Fruit fly (Drosophila melanogaster): ENCODE data around the gene CG10184.

The CG10184 gene

dm6 chr3R:23646183-23646582 lies 40.9 kb upstream of the CG10184 start (continued):
- TF ChIP-seq CG17612 (GFP tag; IDR thresholded peaks at IDR 0.05) (peak; percentile 34; the same call in 1 of the 2 replicates), CG1024 (GFP tag; IDR thresholded peaks at IDR 0.05) (peak; percentile 65), CG2712 (tag; optimal IDR thresholded peaks at IDR 0.05) (peak; percentile 73), bowl (GFP tag; IDR thresholded peaks at IDR 0.05) (peak; percentile 44; the same call in 1 of the 2 replicates), lola (GFP tag; optimal IDR thresholded peaks at IDR 0.05) (peak in 1 of 3 experiments; percentile 36), CG32532 (GFP tag; IDR thresholded peaks at IDR 0.05) (peak; percentile 62), schlank (tag; optimal IDR thresholded peaks at IDR 0.05) (no peak), sens-2 (GFP tag; IDR thresholded peaks at IDR 0.05) (peak; percentile 73), CG14667 (GFP tag; IDR thresholded peaks at IDR 0.05) (peak; percentile 67), Deaf1 (tag; optimal IDR thresholded peaks at IDR 0.05) (peak; percentile 29), CG13424 (tag; optimal IDR thresholded peaks at IDR 0.05) (peak; percentile 62), CG9609 (GFP tag; optimal IDR thresholded peaks at IDR 0.05) (peak; percentile 54), unc-4 (GFP tag; IDR thresholded peaks at IDR 0.05; ENCODE audit: partially characterized antibody) (no peak), CG9797 (GFP tag; optimal IDR thresholded peaks at IDR 0.05) (no peak), CG2889 (GFP tag; IDR thresholded peaks at IDR 0.05) (0 out of 3 replicates have a peak, but pooled peaks have one; percentile 43), CG7786 (GFP tag; optimal IDR thresholded peaks at IDR 0.05) (peak; percentile 51), CG17328 (GFP tag; IDR thresholded peaks at IDR 0.05) (peak; percentile 88), ase (GFP tag; IDR thresholded peaks at IDR 0.05) (peak; percentile 78), Sry-δ (GFP tag; optimal IDR thresholded peaks at IDR 0.05) (peak; percentile 30), CG17359 (tag; optimal IDR thresholded peaks at IDR 0.05) (peak; percentile 84), CG10274 (GFP tag; optimal IDR thresholded peaks at IDR 0.05) (peak; percentile 23), eyg (GFP tag; optimal IDR thresholded peaks at IDR 0.05) (no peak), tin (GFP tag; optimal IDR thresholded peaks at IDR 0.05) (peak; percentile 75), CG8281 (tag; optimal IDR thresholded peaks at IDR 0.05) (peak; percentile 32), Dip3 (GFP tag; optimal IDR thresholded peaks at IDR 0.05) (peak; percentile 6), CG10267 (tag; optimal IDR thresholded peaks at IDR 0.05) (peak; percentile 54), cato (GFP tag; optimal IDR thresholded peaks at IDR 0.05; ENCODE audit: borderline replicate concordance) (no peak), Ptx1 (GFP tag; IDR thresholded peaks at IDR 0.05) (peak; percentile 83), CG3163 (GFP tag; optimal IDR thresholded peaks at IDR 0.05) (peak; percentile 26), chinmo (GFP tag; IDR thresholded peaks at IDR 0.05; ENCODE audit: partially characterized antibody) (no peak), Nf-YA (GFP tag; IDR thresholded peaks at IDR 0.05) (no peak), CG18011 (GFP tag; optimal IDR thresholded peaks at IDR 0.05) (peak; percentile 51), HmgZ (tag; optimal IDR thresholded peaks at IDR 0.05) (peak; percentile 28), Atf6 (GFP tag; IDR thresholded peaks at IDR 0.05) (peak; percentile 54; the same call in 1 of the 2 replicates), CG9215 (GFP tag; IDR thresholded peaks at IDR 0.05) (peak; percentile 52), lmd (GFP tag; IDR thresholded peaks at IDR 0.05) (peak; percentile 78), Bteb2 (GFP tag; optimal IDR thresholded peaks at IDR 0.05) (peak; percentile 42), CG6175 (GFP tag; IDR thresholded peaks at IDR 0.05) (no peak), CG31365 (tag; optimal IDR thresholded peaks at IDR 0.05) (peak; percentile 7), Side (GFP tag; optimal IDR thresholded peaks at IDR 0.05) (peak; percentile 38), ken (GFP tag; IDR thresholded peaks at IDR 0.05) (peak; percentile 86), phol (tag; optimal IDR thresholded peaks at IDR 0.05) (peak; percentile 73), CG11247 (GFP tag; IDR thresholded peaks at IDR 0.05) (peak; percentile 72; the same call in 1 of the 2 replicates), eve (GFP tag; optimal IDR thresholded peaks at IDR 0.05) (peak in 1 of 2 experiments; percentile 85), tgo (GFP tag; IDR thresholded peaks at IDR 0.05) (peak; percentile 73), Sin3A (optimal IDR thresholded peaks at IDR 0.05) (no peak), CG16815 (GFP tag; optimal IDR thresholded peaks at IDR 0.05) (peak; percentile 45), CG2199 (GFP tag; IDR thresholded peaks at IDR 0.05) (peak; percentile 49; the same call in 1 of the 3 replicates), Dref (GFP tag; IDR thresholded peaks at IDR 0.05) (no peak), CG18476 (GFP tag; optimal IDR thresholded peaks at IDR 0.05) (peak; percentile 12), CG8924 (tag; optimal IDR thresholded peaks at IDR 0.05) (peak; percentile 55), Optix (GFP tag; IDR thresholded peaks at IDR 0.05) (peak; percentile 81; the same call in 2 of the 3 replicates)
